Worm (Caenorhabditis elegans) whole organism, L4 larva: ENCODE data around the gene col-76.

Source experiments
- F37D6.2 ChIP-seq: sonication (generic microtip); optimal IDR thresholded peaks from 2 replicates; lab custom pipeline; 2016; ENCODE audit warnings: mild to moderate bottlenecking, missing genetic modification characterization, missing compliant biosample characterization
- F44E2.7 ChIP-seq: fragments of 200-800 bp; sonication (Bioruptor generic); IDR thresholded peaks from 2 replicates; pipeline ENCODE4 v2.1.2; 2022; ENCODE audit warnings: missing genetic modification characterization, missing compliant biosample characterization
- ZK337.2 ChIP-seq: fragments of 200-800 bp; sonication (Bioruptor generic); IDR thresholded peaks from 2 replicates; pipeline ENCODE4 v1.3.6; 2022; ENCODE audit warnings: missing genetic modification reagents, missing genetic modification characterization, missing compliant biosample characterization
- aly-2 ChIP-seq: sonication (generic microtip); optimal IDR thresholded peaks from 2 replicates; lab custom pipeline; 2018; ENCODE audit warnings: missing biosample characterization, missing genetic modification characterization
- ama-1 ChIP-seq: fragments of 150-350 bp; optimal IDR thresholded peaks from 2 replicates; lab custom pipeline; 2014; ENCODE audit warnings: inconsistent platforms, mixed read lengths
- ceh-20 ChIP-seq: fragments of 200-800 bp; sonication (Bioruptor generic); IDR thresholded peaks from 2 replicates; pipeline ENCODE4 v1.3.6; 2022; ENCODE audit warnings: missing genetic modification reagents, missing genetic modification characterization, missing compliant biosample characterization
- ceh-28 ChIP-seq: fragments of 150-350 bp; optimal IDR thresholded peaks from 2 replicates; lab custom pipeline; 2014; ENCODE audit warnings: missing biosample characterization, missing genetic modification reagents, missing genetic modification characterization
- ceh-32 ChIP-seq: sonication (generic microtip); optimal IDR thresholded peaks from 2 replicates; lab custom pipeline; 2016; ENCODE audit warnings: mild to moderate bottlenecking, missing genetic modification characterization, missing compliant biosample characterization; ENCODE audit not compliant: poor library complexity
- ces-1 ChIP-seq: fragments of 150-350 bp; sonication (generic microtip); optimal IDR thresholded peaks from 4 replicates; lab custom pipeline; 2014; ENCODE audit warnings: missing biosample characterization, missing genetic modification reagents, missing genetic modification characterization
- cey-2 ChIP-seq: sonication (generic microtip); optimal IDR thresholded peaks from 3 replicates; lab custom pipeline; 2017; ENCODE audit warnings: missing genetic modification characterization, mild to moderate bottlenecking, missing compliant biosample characterization, antibody characterized with exemption, borderline replicate concordance; ENCODE audit not compliant: insufficient read depth
- ctbp-1 ChIP-seq: fragments of 200-800 bp; sonication (Bioruptor generic); IDR thresholded peaks from 2 replicates; pipeline ENCODE4 v1.3.6; 2022; ENCODE audit warnings: missing genetic modification reagents, missing genetic modification characterization, missing compliant biosample characterization
- daf-12 ChIP-seq: fragments of 150-350 bp; optimal IDR thresholded peaks from 2 replicates; lab custom pipeline; 2014; ENCODE audit warnings: missing biosample characterization, missing genetic modification reagents, missing genetic modification characterization
- daf-16 ChIP-seq, 3 experiments: sonication (generic microtip); optimal IDR thresholded peaks; 2 replicates each; lab custom pipeline; 2016 to 2017; ENCODE audit warnings: missing genetic modification characterization in 3 of 3, missing genetic modification reagents in 3 of 3, mild to moderate bottlenecking in 2 of 3, missing compliant biosample characterization in 2 of 3, missing biosample characterization in 1 of 3, moderate library complexity in 1 of 3
- daf-19 ChIP-seq: fragments of 200-800 bp; sonication (Bioruptor generic); conservative IDR thresholded peaks from 2 replicates; pipeline ENCODE4 v1.3.6; 2022; ENCODE audit warnings: missing genetic modification characterization, missing compliant biosample characterization
- duxl-1 ChIP-seq: sonication (generic microtip); optimal IDR thresholded peaks from 2 replicates; lab custom pipeline; 2016; ENCODE audit warnings: mild to moderate bottlenecking, missing genetic modification characterization, moderate library complexity, missing compliant biosample characterization; ENCODE audit not compliant: poor library complexity
- dve-1 ChIP-seq: sonication (generic microtip); optimal IDR thresholded peaks from 2 replicates; lab custom pipeline; 2017; ENCODE audit warnings: antibody characterized with exemption, mild to moderate bottlenecking, missing genetic modification characterization, missing compliant biosample characterization; ENCODE audit not compliant: insufficient read depth
- fkh-10 ChIP-seq: fragments of 150-350 bp; optimal IDR thresholded peaks from 2 replicates; lab custom pipeline; 2014; ENCODE audit warnings: missing biosample characterization, missing genetic modification reagents, missing genetic modification characterization
- hif-1 ChIP-seq, 2 experiments: sonication (generic microtip); optimal IDR thresholded peaks; 2 replicates each; lab custom pipeline; 2016 to 2017; ENCODE audit warnings: missing compliant biosample characterization in 2 of 2, missing genetic modification characterization in 2 of 2, missing genetic modification reagents in 2 of 2, missing genotype in 2 of 2, mild to moderate bottlenecking in 1 of 2
- hlh-11 ChIP-seq: fragments of 200-800 bp; sonication (Bioruptor generic); optimal IDR thresholded peaks from 2 replicates; lab custom pipeline; 2018; ENCODE audit warnings: mild to moderate bottlenecking, missing genetic modification characterization, missing compliant biosample characterization
- hmg-1.1 ChIP-seq: fragments of 200-800 bp; sonication (Bioruptor generic); IDR thresholded peaks from 2 replicates; pipeline ENCODE4 v1.3.6; 2022; ENCODE audit warnings: missing genetic modification reagents, missing genetic modification characterization, missing compliant biosample characterization
- jun-1 ChIP-seq: fragments of 150-350 bp; optimal IDR thresholded peaks from 2 replicates; lab custom pipeline; 2014; ENCODE audit warnings: missing biosample characterization, missing genetic modification reagents, missing genetic modification characterization
- lin-13 ChIP-seq: fragments of 150-350 bp; optimal IDR thresholded peaks from 2 replicates; lab custom pipeline; 2014; ENCODE audit warnings: missing biosample characterization, missing genetic modification reagents, missing genetic modification characterization
- lin-15B ChIP-seq: fragments of 150-350 bp; sonication (generic microtip); optimal IDR thresholded peaks from 3 replicates; lab custom pipeline; 2014; ENCODE audit warnings: missing biosample characterization, missing genetic modification characterization
- lin-29 ChIP-seq: fragments of 200-800 bp; sonication (Bioruptor generic); IDR thresholded peaks from 2 replicates; pipeline ENCODE4 v1.3.6; 2022; ENCODE audit warnings: missing genetic modification reagents, missing genetic modification characterization, missing compliant biosample characterization
- lin-38 ChIP-seq: fragments of 200-800 bp; sonication (Bioruptor generic); IDR thresholded peaks from 2 replicates; pipeline ENCODE4 v1.3.6; 2022; ENCODE audit warnings: missing genetic modification reagents, missing genetic modification characterization, missing compliant biosample characterization
- lsy-2 ChIP-seq, 2 experiments: fragments of 150-350 bp in 1 of 2; sonication (generic microtip) in 1 of 2; optimal IDR thresholded peaks; 2 replicates each; lab custom pipeline; 2014 to 2017; ENCODE audit warnings: missing biosample characterization in 2 of 2, missing genetic modification characterization in 2 of 2
- madf-9 ChIP-seq: fragments of 200-800 bp; sonication (Bioruptor generic); conservative IDR thresholded peaks from 2 replicates; pipeline ENCODE4 v1.3.6; 2022; ENCODE audit warnings: missing genetic modification reagents, missing genetic modification characterization, missing compliant biosample characterization
- mdl-1 ChIP-seq, 2 experiments: fragments of 150-350 bp in 1 of 2; sonication (generic microtip) in 1 of 2; optimal IDR thresholded peaks; 2 replicates each; lab custom pipeline; 2014 to 2017; ENCODE audit warnings: missing biosample characterization in 2 of 2, missing genetic modification characterization in 2 of 2
- mdt-29 ChIP-seq: fragments of 200-800 bp; sonication (Bioruptor generic); IDR thresholded peaks from 2 replicates; pipeline ENCODE4 v1.3.6; 2022; ENCODE audit warnings: missing genetic modification reagents, missing genetic modification characterization, missing compliant biosample characterization
- nhr-102 ChIP-seq: sonication (generic microtip); optimal IDR thresholded peaks from 2 replicates; lab custom pipeline; 2016; ENCODE audit warnings: mild to moderate bottlenecking, missing genetic modification characterization, moderate library complexity, missing compliant biosample characterization
- nhr-11 ChIP-seq: fragments of 150-350 bp; optimal IDR thresholded peaks from 2 replicates; lab custom pipeline; 2014; ENCODE audit warnings: missing biosample characterization, missing genetic modification characterization
- nhr-111 ChIP-seq: fragments of 200-800 bp; sonication (Bioruptor generic); optimal IDR thresholded peaks from 2 replicates; lab custom pipeline; 2018; ENCODE audit warnings: mild to moderate bottlenecking, missing genetic modification characterization, missing compliant biosample characterization
- nhr-41 ChIP-seq: fragments of 200-800 bp; sonication (Bioruptor generic); IDR thresholded peaks from 2 replicates; pipeline ENCODE4 v1.3.6; 2022; ENCODE audit warnings: missing genetic modification reagents, missing genetic modification characterization, missing compliant biosample characterization
- nhr-42 ChIP-seq: fragments of 200-800 bp; sonication (Bioruptor generic); IDR thresholded peaks from 2 replicates; pipeline ENCODE4 v1.3.6; 2022; ENCODE audit warnings: missing genetic modification characterization, missing compliant biosample characterization
- nhr-48 ChIP-seq: sonication (generic microtip); optimal IDR thresholded peaks from 2 replicates; lab custom pipeline; 2016; ENCODE audit warnings: mild to moderate bottlenecking, missing genetic modification characterization, missing compliant biosample characterization
- nhr-6 ChIP-seq: fragments of 150-350 bp; optimal IDR thresholded peaks from 2 replicates; lab custom pipeline; 2014; ENCODE audit warnings: missing biosample characterization, missing genetic modification characterization
- nhr-77 ChIP-seq: fragments of 150-350 bp; optimal IDR thresholded peaks from 2 replicates; lab custom pipeline; 2014; ENCODE audit warnings: missing biosample characterization, missing genetic modification characterization
- php-3 ChIP-seq: fragments of 200-800 bp; sonication (Bioruptor generic); IDR thresholded peaks from 2 replicates; pipeline ENCODE4 v1.3.6; 2022; ENCODE audit warnings: missing genetic modification reagents, missing genetic modification characterization, missing compliant biosample characterization
- pqm-1 ChIP-seq: sonication (generic microtip); optimal IDR thresholded peaks from 2 replicates; lab custom pipeline; 2017; ENCODE audit warnings: missing biosample characterization, missing genetic modification characterization
- saeg-2 ChIP-seq: fragments of 200-800 bp; sonication (Bioruptor generic); IDR thresholded peaks from 2 replicates; pipeline ENCODE4 v1.3.6; 2022; ENCODE audit warnings: missing genetic modification reagents, missing genetic modification characterization, missing compliant biosample characterization
- set-16 ChIP-seq: fragments of 200-800 bp; sonication (Bioruptor generic); IDR thresholded peaks from 2 replicates; pipeline ENCODE4 v1.3.6; 2022; ENCODE audit warnings: missing genetic modification reagents, missing genetic modification characterization, missing compliant biosample characterization
- spr-3 ChIP-seq: fragments of 200-800 bp; sonication (Bioruptor generic); optimal IDR thresholded peaks from 2 replicates; lab custom pipeline; 2018; ENCODE audit warnings: mild to moderate bottlenecking, missing genetic modification characterization, missing compliant biosample characterization
- tag-97 ChIP-seq: fragments of 200-800 bp; sonication (Bioruptor generic); IDR thresholded peaks from 2 replicates; pipeline ENCODE4 v1.3.6; 2022; ENCODE audit warnings: missing genetic modification characterization, missing compliant biosample characterization
- tra-1 ChIP-seq: fragments of 200-800 bp; sonication (Bioruptor generic); IDR thresholded peaks from 2 replicates; pipeline ENCODE4 v1.3.6; 2022; ENCODE audit warnings: missing genetic modification reagents, missing genetic modification characterization, missing compliant biosample characterization
- unc-130 ChIP-seq: sonication (generic microtip); optimal IDR thresholded peaks from 2 replicates; lab custom pipeline; 2016; ENCODE audit warnings: missing genetic modification reagents, missing genetic modification characterization, missing compliant biosample characterization
- unc-62 ChIP-seq, 3 experiments: fragments of 150-350 bp in 1 of 3; sonication (generic microtip); optimal IDR thresholded peaks in 2 of 3; peaks in 1 of 3; 1 replicate in 1 of 3; 2 replicates in 2 of 3; lab custom pipeline; 2014 to 2017; ENCODE audit warnings: missing biosample characterization in 3 of 3, missing genetic modification characterization in 3 of 3, missing genetic modification reagents in 3 of 3, missing genotype in 1 of 3
- vab-7 ChIP-seq: fragments of 200-800 bp; sonication (Bioruptor generic); IDR thresholded peaks from 2 replicates; pipeline ENCODE4 v1.3.6; 2022; ENCODE audit warnings: missing genetic modification reagents, missing genetic modification characterization, missing compliant biosample characterization
- zfp-3 ChIP-seq: fragments of 200-800 bp; sonication (Bioruptor generic); conservative IDR thresholded peaks from 2 replicates; pipeline ENCODE4 v1.3.6; 2022; ENCODE audit warnings: missing genetic modification reagents, missing genetic modification characterization, missing compliant biosample characterization

Gene col-76

DNA sequence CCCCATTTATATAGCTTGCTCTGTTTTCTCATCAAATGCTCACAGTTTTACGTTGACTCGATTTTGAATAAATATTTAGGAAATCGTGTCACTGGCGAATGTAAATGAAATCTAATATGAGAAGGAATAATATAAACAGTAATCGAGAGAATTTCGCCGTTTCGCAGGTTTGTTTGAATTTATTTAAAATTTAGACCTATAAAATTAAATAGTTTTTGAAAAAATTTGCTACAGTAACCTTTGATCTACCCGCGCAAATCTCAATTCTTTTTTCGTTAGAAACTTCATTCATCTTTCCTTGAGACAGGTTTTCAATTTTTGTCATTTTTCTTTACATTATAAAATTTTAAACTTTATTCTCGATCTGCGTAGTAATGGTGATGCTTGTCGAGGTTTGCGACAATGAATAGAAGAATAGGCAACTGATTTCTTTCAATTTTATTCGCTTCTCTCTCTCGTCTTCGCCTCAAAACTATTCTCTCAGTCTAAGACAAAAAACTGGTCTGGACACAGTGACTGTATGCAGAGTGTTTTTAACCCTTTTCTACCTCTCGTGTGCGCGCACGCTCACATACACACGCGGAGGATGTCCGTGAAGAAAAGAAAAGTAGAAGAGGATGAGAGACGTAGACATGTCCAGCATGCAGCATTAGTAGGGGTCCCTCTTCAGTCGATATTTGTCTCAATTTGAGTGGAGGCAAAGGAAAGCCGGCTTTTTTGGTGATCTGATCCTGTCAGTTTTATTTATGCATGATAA, 18.3 kb downstream of the col-76 start, which contains the start of gene dab-1 (continued):
- TF ChIP-seq nhr-11 (tag; lab: Kevin White, UChicago) (no peak), duxl-1 (tag; lab: Kevin White, UChicago) (no peak), nhr-111 (GFP tag; lab: Kevin White, UChicago) (no peak), zfp-3 (GFP tag; lab: Robert Waterston, UW) (no peak), ZK337.2 (no peak), nhr-48 (tag; lab: Kevin White, UChicago) (peak; percentile 22), unc-62 (GFP tag; optimal IDR thresholded peaks at IDR 0.05 in 1 of 2; lab: Kevin White, UChicago) (peak in 1 of 2 experiments; percentile 75), unc-62 (tag; optimal IDR thresholded peaks at IDR 0.05; lab: Kevin White, UChicago) (no peak), hif-1 (tag; optimal IDR thresholded peaks at IDR 0.05; lab: Kevin White, UChicago) (no peak), spr-3 (no peak), nhr-41 (GFP tag; lab: Robert Waterston, UW) (no peak), aly-2 (tag; lab: Kevin White, UChicago) (no peak), nhr-102 (tag; lab: Kevin White, UChicago) (no peak), ctbp-1 (no peak), hlh-11 (peak; percentile 53), nhr-77 (peak; percentile 41), set-16 (GFP tag; lab: Robert Waterston, UW) (no peak), lin-38 (GFP tag; lab: Robert Waterston, UW) (0 out of 2 replicates have a peak, but pooled peaks have one; percentile 24), fkh-10 (no peak), mdl-1 (tag; optimal IDR thresholded peaks at IDR 0.05; lab: Kevin White, UChicago) (peak; percentile 90 to 97), F37D6.2 (tag; lab: Kevin White, UChicago) (no peak), ceh-32 (tag; lab: Kevin White, UChicago) (no peak), saeg-2 (GFP tag; lab: Robert Waterston, UW) (no peak), dve-1 (tag; lab: Kevin White, UChicago) (peak; percentile 39), vab-7 (no peak), lin-15B (no peak), lin-29 (GFP tag; lab: Robert Waterston, UW) (no peak), F44E2.7 (GFP tag; lab: Robert Waterston, UW) (no peak), cey-2 (peak; percentile 51), daf-16 (GFP tag; optimal IDR thresholded peaks at IDR 0.05; lab: Kevin White, UChicago) (no peak), daf-16 (tag; optimal IDR thresholded peaks at IDR 0.05; lab: Kevin White, UChicago) (no peak), lin-13 (GFP tag; lab: Kevin White, UChicago) (no peak), ama-1 (lab: Kevin White, UChicago) (no peak), daf-19 (no peak), unc-130 (GFP tag; lab: Kevin White, UChicago) (peak; percentile 24), tag-97 (no peak), ceh-28 (tag; lab: Kevin White, UChicago) (no peak), pqm-1 (no peak), daf-12 (no peak), mdt-29 (GFP tag; lab: Robert Waterston, UW) (no peak), nhr-42 (no peak), madf-9 (GFP tag; lab: Robert Waterston, UW) (no peak), ces-1 (GFP tag; lab: Kevin White, UChicago) (no peak), ceh-20 (no peak), jun-1 (no peak), tra-1 (GFP tag; lab: Robert Waterston, UW) (no peak), php-3 (GFP tag; lab: Robert Waterston, UW) (no peak), lsy-2 (tag; optimal IDR thresholded peaks at IDR 0.05; lab: Kevin White, UChicago) (peak in 1 of 2 experiments; percentile 25), hmg-1.1 (GFP tag; lab: Robert Waterston, UW) (no peak), nhr-6 (tag; lab: Kevin White, UChicago) (no peak)
